Fruit fly (Drosophila melanogaster): ENCODE data around the gene CG34043.

Gene CG34043

dm6 chr2L:10314327-10315210, 33.9 kb upstream of the CG34043 start, which contains the start of the genes Usp14 and CG4972 (continued):
- TF ChIP-seq dmrt11E (tag; optimal IDR thresholded peaks at IDR 0.05) (peak; percentile 39), CG30020 (tag; optimal IDR thresholded peaks at IDR 0.05) (peak; percentile 99), Pdp1 (GFP tag; optimal IDR thresholded peaks at IDR 0.05) (peak in 1 of 2 experiments; percentile 27), Bgb (GFP tag; IDR thresholded peaks at IDR 0.05; ENCODE audit: partially characterized antibody) (peak; percentile 38; the same call in 1 of the 2 replicates), esg (GFP tag; conservative IDR thresholded peaks at IDR 0.05) (no peak), tgo (GFP tag; IDR thresholded peaks at IDR 0.05) (no peak), Sin3A (optimal IDR thresholded peaks at IDR 0.05) (no peak), mirr (GFP tag; optimal IDR thresholded peaks at IDR 0.05) (no peak), Oli (tag; optimal IDR thresholded peaks at IDR 0.05) (no peak), dpn (GFP tag; optimal IDR thresholded peaks at IDR 0.05) (peak in 1 of 2 experiments; percentile 18), Myb (GFP tag; optimal IDR thresholded peaks at IDR 0.05) (peak; percentile 41), HLH54F (GFP tag; optimal IDR thresholded peaks at IDR 0.05) (no peak), CG10543 (GFP tag; optimal IDR thresholded peaks at IDR 0.05) (no peak), Antp (GFP tag; optimal IDR thresholded peaks at IDR 0.05) (no peak), Hr78 (GFP tag; optimal IDR thresholded peaks at IDR 0.05) (no peak), CG12659 (GFP tag; optimal IDR thresholded peaks at IDR 0.05) (peak; percentile 41), ssp (GFP tag; IDR thresholded peaks at IDR 0.05) (peak; percentile 83), crol (GFP tag; IDR thresholded peaks at IDR 0.05) (no peak), CG6683 (GFP tag; optimal IDR thresholded peaks at IDR 0.05) (no peak), CG10274 (GFP tag; optimal IDR thresholded peaks at IDR 0.05) (no peak), Poxn (GFP tag; IDR thresholded peaks at IDR 0.05) (no peak), ttk (GFP tag; IDR thresholded peaks at IDR 0.05) (no peak), Hr39 (optimal IDR thresholded peaks at IDR 0.05) (no peak), Blimp-1 (GFP tag; optimal IDR thresholded peaks at IDR 0.05) (no peak), tx (GFP tag; optimal IDR thresholded peaks at IDR 0.05) (no peak), CG6791 (GFP tag; IDR thresholded peaks at IDR 0.05; ENCODE audit: partially characterized antibody) (peak; percentile 56; the same call in 2 of the 3 replicates), CG31388 (GFP tag; optimal IDR thresholded peaks at IDR 0.05) (no peak), CG8478 (optimal IDR thresholded peaks at IDR 0.05) (no peak), da (GFP tag; optimal IDR thresholded peaks at IDR 0.05) (no peak), trem (tag; optimal IDR thresholded peaks at IDR 0.05) (peak; percentile 32), kni (GFP tag; optimal IDR thresholded peaks at IDR 0.05) (no peak), Hr3 (GFP tag; optimal IDR thresholded peaks at IDR 0.05) (peak; percentile 0), Awh (GFP tag; IDR thresholded peaks at IDR 0.05) (no peak), BEAF-32 (GFP tag; optimal IDR thresholded peaks at IDR 0.05) (peak; percentile 80), CG2116 (GFP tag; optimal IDR thresholded peaks at IDR 0.05) (peak; percentile 56), dati (GFP tag; IDR thresholded peaks at IDR 0.05) (no peak), CG4328 (GFP tag; optimal IDR thresholded peaks at IDR 0.05) (no peak), CG1233 (GFP tag; optimal IDR thresholded peaks at IDR 0.05) (no peak), dmrt99B (tag; optimal IDR thresholded peaks at IDR 0.05) (no peak), mld (GFP tag; IDR thresholded peaks at IDR 0.05; ENCODE audit: partially characterized antibody) (no peak), her (GFP tag; optimal IDR thresholded peaks at IDR 0.05) (no peak), pfk (GFP tag; optimal IDR thresholded peaks at IDR 0.05) (peak; percentile 92), CG9876 (GFP tag; optimal IDR thresholded peaks at IDR 0.05) (no peak), Xrp1 (GFP tag; IDR thresholded peaks at IDR 0.05) (no peak), CG17328 (GFP tag; IDR thresholded peaks at IDR 0.05) (no peak), CG34224 (GFP tag; IDR thresholded peaks at IDR 0.05; ENCODE audit: partially characterized antibody) (no peak), B-H2 (GFP tag; optimal IDR thresholded peaks at IDR 0.05) (no peak), Atf-2 (GFP tag; optimal IDR thresholded peaks at IDR 0.05) (no peak), CG11723 (GFP tag; optimal IDR thresholded peaks at IDR 0.05) (peak; percentile 80)
